Fruit fly (Drosophila melanogaster) whole organism, embryonic: ENCODE data around the gene Hr78.

ENCODE experiments used
- Atf6 ChIP-seq: fragments of 200-800 bp; sonication (Bioruptor generic); IDR thresholded peaks from 2 replicates; pipeline ENCODE4 v1.3.6; 2022; ENCODE audit warnings: missing biosample characterization, missing genetic modification characterization
- BtbVII ChIP-seq: fragments of 200-800 bp; sonication (Bioruptor generic); optimal IDR thresholded peaks from 3 replicates; lab custom pipeline; 2017; ENCODE audit warnings: missing biosample characterization, mild to moderate bottlenecking, missing genetic modification characterization
- Bteb2 ChIP-seq: fragments of 200-800 bp; sonication (Bioruptor generic); optimal IDR thresholded peaks from 2 replicates; lab custom pipeline; 2016; ENCODE audit warnings: missing biosample characterization, missing genetic modification characterization
- CG10147 ChIP-seq: fragments of 200-800 bp; sonication (Bioruptor generic); optimal IDR thresholded peaks from 2 replicates; lab custom pipeline; 2019; ENCODE audit warnings: missing biosample characterization, mild to moderate bottlenecking, missing genetic modification characterization, moderate library complexity
- CG10209 ChIP-seq: fragments of 200-800 bp; sonication (Bioruptor generic); optimal IDR thresholded peaks from 3 replicates; lab custom pipeline; 2017; ENCODE audit warnings: missing biosample characterization, mild to moderate bottlenecking, missing genetic modification characterization, missing genetic modification reagents
- CG10462 ChIP-seq: fragments of 200-800 bp; sonication (Bioruptor generic); optimal IDR thresholded peaks from 2 replicates; lab custom pipeline; 2016; ENCODE audit warnings: missing biosample characterization, missing genetic modification characterization
- CG12299 ChIP-seq: fragments of 200-800 bp; sonication (Bioruptor generic); optimal IDR thresholded peaks from 2 replicates; lab custom pipeline; 2018; ENCODE audit warnings: missing biosample characterization, mild to moderate bottlenecking, missing genetic modification characterization
- CG12391 ChIP-seq: fragments of 200-800 bp; sonication (Bioruptor generic); optimal IDR thresholded peaks from 3 replicates; lab custom pipeline; 2018; ENCODE audit warnings: missing biosample characterization, mild to moderate bottlenecking, missing genetic modification characterization, moderate library complexity
- CG15073 ChIP-seq: fragments of 200-800 bp; sonication (Bioruptor generic); optimal IDR thresholded peaks from 2 replicates; lab custom pipeline; 2016; ENCODE audit warnings: missing biosample characterization, missing genetic modification characterization
- CG15601 ChIP-seq: fragments of 200-800 bp; sonication (Bioruptor generic); optimal IDR thresholded peaks from 3 replicates; lab custom pipeline; 2019; ENCODE audit warnings: missing biosample characterization, mild to moderate bottlenecking, missing genetic modification characterization, moderate library complexity
- CG17361 ChIP-seq: fragments of 200-800 bp; sonication (Bioruptor generic); IDR thresholded peaks from 3 replicates; pipeline ENCODE4 v1.3.6; 2022; ENCODE audit warnings: missing biosample characterization, missing genetic modification characterization
- CG17385 ChIP-seq: fragments of 200-800 bp; sonication (Bioruptor generic); optimal IDR thresholded peaks from 3 replicates; lab custom pipeline; 2018; ENCODE audit warnings: missing biosample characterization, mild to moderate bottlenecking, missing genetic modification characterization
- CG18619 ChIP-seq: fragments of 200-800 bp; sonication (Bioruptor generic); optimal IDR thresholded peaks from 3 replicates; lab custom pipeline; 2017; ENCODE audit warnings: missing biosample characterization, mild to moderate bottlenecking, missing genetic modification characterization
- CG31441 ChIP-seq: fragments of 200-800 bp; sonication (Bioruptor generic); IDR thresholded peaks from 2 replicates; pipeline ENCODE4 v1.3.6; 2022; ENCODE audit warnings: missing biosample characterization, missing genetic modification characterization
- CG34376 ChIP-seq: fragments of 200-800 bp; sonication (Bioruptor generic); optimal IDR thresholded peaks from 2 replicates; lab custom pipeline; 2018; ENCODE audit warnings: missing biosample characterization, mild to moderate bottlenecking, missing genetic modification characterization
- CG34422 ChIP-seq: fragments of 200-800 bp; sonication (Bioruptor generic); IDR thresholded peaks from 3 replicates; pipeline ENCODE4 v1.3.6; 2022; ENCODE audit warnings: missing biosample characterization, missing genetic modification characterization
- CG4854 ChIP-seq: fragments of 200-800 bp; sonication (Bioruptor generic); optimal IDR thresholded peaks from 2 replicates; lab custom pipeline; 2016; ENCODE audit warnings: missing biosample characterization, missing genetic modification characterization, inconsistent platforms
- CG7928 ChIP-seq: fragments of 200-800 bp; sonication (Bioruptor generic); optimal IDR thresholded peaks from 2 replicates; lab custom pipeline; 2017; ENCODE audit warnings: missing biosample characterization, mild to moderate bottlenecking, missing genetic modification characterization
- CHES-1-like ChIP-seq: fragments of 200-800 bp; sonication (Bioruptor generic); optimal IDR thresholded peaks from 2 replicates; lab custom pipeline; 2016; ENCODE audit warnings: missing biosample characterization, missing genetic modification characterization
- CoRest ChIP-seq: fragments of 200-800 bp; sonication (Bioruptor generic); optimal IDR thresholded peaks from 3 replicates; lab custom pipeline; 2018; ENCODE audit warnings: missing biosample characterization, mild to moderate bottlenecking, missing genetic modification characterization, moderate library complexity
- CrebB ChIP-seq: fragments of 200-800 bp; sonication (Bioruptor generic); optimal IDR thresholded peaks from 3 replicates; lab custom pipeline; 2018; ENCODE audit warnings: missing biosample characterization, mild to moderate bottlenecking, missing genetic modification characterization
- D19B ChIP-seq: fragments of 200-800 bp; sonication (Bioruptor generic); optimal IDR thresholded peaks from 2 replicates; lab custom pipeline; 2017; ENCODE audit warnings: missing biosample characterization, mild to moderate bottlenecking, missing genetic modification characterization
- Drgx ChIP-seq: fragments of 200-800 bp; sonication (Bioruptor generic); IDR thresholded peaks from 2 replicates; pipeline ENCODE4 v1.3.6; 2022; ENCODE audit warnings: missing biosample characterization, missing genetic modification characterization
- E2f2 ChIP-seq: fragments of 200-800 bp; sonication (Bioruptor generic); IDR thresholded peaks from 2 replicates; pipeline ENCODE4 v1.3.6; 2022; ENCODE audit warnings: missing biosample characterization, missing genetic modification characterization
- HmgD ChIP-seq: fragments of 200-800 bp; sonication (Bioruptor generic); optimal IDR thresholded peaks from 3 replicates; lab custom pipeline; 2016; ENCODE audit warnings: missing biosample characterization, missing genetic modification characterization
- Lhr ChIP-seq: fragments of 200-800 bp; sonication (Bioruptor generic); optimal IDR thresholded peaks from 3 replicates; lab custom pipeline; 2017; ENCODE audit warnings: mild to moderate bottlenecking, missing biosample characterization, missing genetic modification reagents, missing genetic modification characterization
- Med ChIP-seq: fragments of 200-800 bp; sonication (Bioruptor generic); peaks from one replicate; lab custom pipeline; 2016; ENCODE audit warnings: missing biosample characterization, missing genetic modification characterization, mild to moderate bottlenecking, inconsistent platforms, moderate library complexity
- NFAT ChIP-seq: fragments of 200-800 bp; sonication (Bioruptor generic); IDR thresholded peaks from 2 replicates; pipeline ENCODE4 v1.3.6; 2022; ENCODE audit warnings: missing biosample characterization, missing genetic modification characterization
- Oli ChIP-seq: fragments of 200-800 bp; sonication (Bioruptor generic); optimal IDR thresholded peaks from 2 replicates; lab custom pipeline; 2018; ENCODE audit warnings: missing biosample characterization, mild to moderate bottlenecking, missing genetic modification characterization, moderate library complexity
- Trl ChIP-seq, 3 experiments: fragments of >200 bp in 2 of 3; fragments of 200-800 bp in 1 of 3; sonication (Bioruptor generic) in 1 of 3; optimal IDR thresholded peaks; 2 replicates in 1 of 3; 3 replicates in 2 of 3; lab custom pipeline; 2016 to 2017; ENCODE audit warnings: missing biosample characterization in 1 of 3, missing genetic modification characterization in 1 of 3
- ato ChIP-seq: fragments of 200-800 bp; sonication (Bioruptor generic); IDR thresholded peaks from 2 replicates; pipeline ENCODE4 v1.3.6; 2022; ENCODE audit warnings: missing biosample characterization, missing genetic modification characterization; ENCODE audit not compliant: partially characterized antibody
- chm ChIP-seq: fragments of 200-800 bp; sonication (Bioruptor generic); IDR thresholded peaks from 2 replicates; pipeline ENCODE4 v1.3.6; 2022; ENCODE audit warnings: missing biosample characterization, missing genetic modification characterization
- dan ChIP-seq: fragments of 200-800 bp; sonication (Bioruptor generic); IDR thresholded peaks from 2 replicates; pipeline ENCODE4 v1.3.6; 2022; ENCODE audit warnings: missing biosample characterization, missing genetic modification characterization
- fru ChIP-seq: fragments of >200 bp; optimal IDR thresholded peaks from 2 replicates; lab custom pipeline; 2017
- gce ChIP-seq: fragments of 200-800 bp; sonication (Bioruptor generic); IDR thresholded peaks from 3 replicates; pipeline ENCODE4 v1.3.6; 2022; ENCODE audit warnings: missing biosample characterization, missing genetic modification characterization
- hbn ChIP-seq: fragments of 200-800 bp; sonication (Bioruptor generic); IDR thresholded peaks from 2 replicates; pipeline ENCODE4 v1.3.6; 2022; ENCODE audit warnings: missing biosample characterization, missing genetic modification characterization; ENCODE audit not compliant: partially characterized antibody
- jigr1 ChIP-seq: fragments of 200-800 bp; sonication (Bioruptor generic); IDR thresholded peaks from 3 replicates; pipeline ENCODE4 v1.3.6; 2022; ENCODE audit warnings: missing biosample characterization, missing genetic modification characterization
- kay ChIP-seq: fragments of 200-800 bp; sonication (Bioruptor generic); optimal IDR thresholded peaks from 2 replicates; lab custom pipeline; 2016; ENCODE audit warnings: missing biosample characterization, missing genetic modification characterization
- knrl ChIP-seq: fragments of 200-800 bp; sonication (Bioruptor generic); IDR thresholded peaks from 3 replicates; pipeline ENCODE4 v1.3.6; 2022; ENCODE audit warnings: missing biosample characterization, missing genetic modification characterization; ENCODE audit not compliant: partially characterized antibody
- lbe ChIP-seq: fragments of 200-800 bp; sonication (Bioruptor generic); optimal IDR thresholded peaks from 2 replicates; lab custom pipeline; 2016; ENCODE audit warnings: missing biosample characterization, mild to moderate bottlenecking, missing genetic modification characterization
- nerfin-1 ChIP-seq: fragments of 200-800 bp; sonication (Bioruptor generic); optimal IDR thresholded peaks from 3 replicates; lab custom pipeline; 2019; ENCODE audit warnings: missing biosample characterization, mild to moderate bottlenecking, missing genetic modification characterization, moderate library complexity
- nerfin-2 ChIP-seq: fragments of 200-800 bp; sonication (Bioruptor generic); IDR thresholded peaks from 2 replicates; pipeline ENCODE4 v1.3.6; 2022; ENCODE audit warnings: missing biosample characterization, missing genetic modification characterization; ENCODE audit not compliant: partially characterized antibody
- pnt ChIP-seq: fragments of 200-800 bp; sonication (Bioruptor generic); optimal IDR thresholded peaks from 3 replicates; lab custom pipeline; 2016; ENCODE audit warnings: missing biosample characterization, missing genetic modification characterization
- row ChIP-seq: fragments of 200-800 bp; sonication (Bioruptor generic); IDR thresholded peaks from 3 replicates; pipeline ENCODE4 v1.3.6; 2022; ENCODE audit warnings: missing biosample characterization, missing genetic modification characterization
- sens ChIP-seq: fragments of 200-800 bp; sonication (Bioruptor generic); peaks from one replicate; lab custom pipeline; 2016; ENCODE audit warnings: missing biosample characterization, missing genetic modification characterization
- sens-2 ChIP-seq: fragments of 200-800 bp; sonication (Bioruptor generic); IDR thresholded peaks from 2 replicates; pipeline ENCODE4 v1.3.6; 2022; ENCODE audit warnings: missing biosample characterization, missing genetic modification characterization
- sim ChIP-seq: fragments of 200-800 bp; sonication (Bioruptor generic); IDR thresholded peaks from 2 replicates; pipeline ENCODE4 v1.3.6; 2022; ENCODE audit warnings: missing biosample characterization, missing genetic modification characterization
- sna ChIP-seq: fragments of 200-800 bp; sonication (Bioruptor generic); IDR thresholded peaks from 2 replicates; pipeline ENCODE4 v1.3.6; 2022; ENCODE audit warnings: missing biosample characterization, missing genetic modification characterization; ENCODE audit not compliant: partially characterized antibody
- twi ChIP-seq: fragments of 200-800 bp; optimal IDR thresholded peaks from 2 replicates; lab custom pipeline; 2019; ENCODE audit warnings: missing biosample characterization, mild to moderate bottlenecking, missing genetic modification characterization, moderate library complexity
- wek ChIP-seq: fragments of 200-800 bp; sonication (Bioruptor generic); optimal IDR thresholded peaks from 3 replicates; lab custom pipeline; 2018; ENCODE audit warnings: missing biosample characterization, mild to moderate bottlenecking, missing genetic modification characterization, moderate library complexity

The Hr78 gene

DNA sequence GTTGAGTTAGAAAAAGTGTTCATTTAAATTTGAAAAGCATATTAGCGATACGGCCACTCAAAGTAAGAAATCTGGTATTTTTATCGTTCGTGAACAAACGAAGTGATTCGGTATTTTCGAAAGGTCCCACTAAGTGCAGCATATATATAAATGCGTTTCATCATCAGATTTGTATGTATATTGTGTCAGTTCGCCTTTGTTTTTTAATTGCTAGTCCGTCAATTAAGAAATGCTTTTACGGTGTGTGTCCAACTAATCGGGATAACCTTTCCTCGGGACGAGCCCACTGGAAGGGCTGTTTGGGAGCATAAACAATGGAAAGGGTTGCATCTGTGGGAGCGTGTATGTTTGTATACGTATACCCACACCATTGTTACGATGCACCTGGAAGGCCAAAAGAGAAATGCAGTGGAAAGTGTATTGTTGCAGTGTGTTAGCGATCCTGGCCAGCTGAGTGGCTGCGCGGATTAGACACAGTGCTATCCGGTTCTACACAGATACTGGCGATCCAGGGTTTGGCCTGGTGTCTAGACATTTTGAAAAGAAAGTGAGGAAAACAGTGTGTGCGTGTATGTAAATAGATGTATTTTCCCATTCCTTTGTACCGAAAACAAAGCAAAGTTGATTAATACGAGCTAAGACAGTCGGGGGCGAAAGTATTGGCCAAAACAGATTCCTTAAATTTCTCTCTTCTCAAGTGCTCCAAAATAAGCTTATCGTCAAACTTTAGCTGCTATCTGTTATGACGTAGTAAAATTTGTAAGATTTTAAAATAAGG is 26.0 kb upstream of the Hr78 start, which contains the start of gene CG7611 (continued):
- TF ChIP-seq CG34422 (GFP tag; lab: Robert Waterston, UW) (no peak; the same call in 2 of the 3 replicates), gce (no peak), CG34376 (GFP tag; lab: Kevin White, UChicago) (no peak), Atf6 (GFP tag; lab: Robert Waterston, UW) (no peak), CG17385 (GFP tag; lab: Kevin White, UChicago) (no peak), CG10147 (no peak), pnt (no peak), CrebB (no peak), sens (GFP tag; lab: Kevin White, UChicago) (peak; percentile 59), CG12299 (tag; lab: Kevin White, UChicago) (no peak), CG17361 (GFP tag; lab: Robert Waterston, UW) (no peak), Oli (tag; lab: Kevin White, UChicago) (no peak), Drgx (no peak), ato (GFP tag; lab: Robert Waterston, UW) (no peak), wek (GFP tag; lab: Kevin White, UChicago) (peak; percentile 22), CG12391 (tag; lab: Kevin White, UChicago) (no peak), Bteb2 (GFP tag; lab: Kevin White, UChicago) (no peak), NFAT (GFP tag; lab: Robert Waterston, UW) (no peak), D19B (no peak), sna (GFP tag; lab: Robert Waterston, UW) (peak; percentile 50), CG7928 (GFP tag; lab: Kevin White, UChicago) (no peak), CG10462 (GFP tag; lab: Kevin White, UChicago) (no peak), Lhr (peak; percentile 17), CHES-1-like (GFP tag; lab: Kevin White, UChicago) (no peak), lbe (GFP tag; lab: Kevin White, UChicago) (peak; percentile 11), CG15073 (GFP tag; lab: Kevin White, UChicago) (peak; percentile 61), CG10209 (GFP tag; lab: Kevin White, UChicago) (no peak), CoRest (tag; lab: Kevin White, UChicago) (no peak), HmgD (GFP tag; lab: Kevin White, UChicago) (no peak), fru (lab: Kevin White, UChicago) (no peak), CG15601 (tag; lab: Kevin White, UChicago) (peak; percentile 1), twi (no peak), knrl (GFP tag; lab: Robert Waterston, UW) (no peak), sim (GFP tag; lab: Robert Waterston, UW) (no peak), chm (GFP tag; lab: Robert Waterston, UW) (no peak), jigr1 (GFP tag; lab: Robert Waterston, UW) (no peak), dan (GFP tag; lab: Robert Waterston, UW) (no peak), hbn (GFP tag; lab: Robert Waterston, UW) (peak; percentile 21; the same call in 1 of the 2 replicates), CG4854 (GFP tag; lab: Kevin White, UChicago) (no peak), nerfin-1 (no peak), Trl (optimal IDR thresholded peaks at IDR 0.05; lab: Kevin White, UChicago) (no peak), Trl (GFP tag; optimal IDR thresholded peaks at IDR 0.05; lab: Kevin White, UChicago) (no peak), E2f2 (GFP tag; lab: Robert Waterston, UW) (peak; percentile 57), Med (GFP tag; lab: Kevin White, UChicago) (no peak), CG18619 (GFP tag; lab: Kevin White, UChicago) (no peak), nerfin-2 (GFP tag; lab: Robert Waterston, UW) (no peak), CG31441 (GFP tag; lab: Robert Waterston, UW) (no peak), sens-2 (GFP tag; lab: Robert Waterston, UW) (no peak), kay (no peak), row (no peak; the same call in 2 of the 3 replicates), BtbVII (GFP tag; lab: Kevin White, UChicago) (no peak)
